Fruit fly (Drosophila melanogaster) whole organism, embryonic: ENCODE measurements around the gene rost.
A peak's percentile ranks its signal among the peaks of the same experiment; 100 is the strongest.

Experiments used
- Blimp-1 ChIP-seq: fragments of 200-800 bp; sonication (Bioruptor generic); optimal IDR thresholded peaks from 3 replicates; lab custom pipeline; 2018; ENCODE audit warnings: missing biosample characterization, missing genetic modification characterization, mild to moderate bottlenecking, moderate library complexity, missing genetic modification reagents
- CG10267 ChIP-seq: fragments of 200-800 bp; sonication (Bioruptor generic); optimal IDR thresholded peaks from 2 replicates; lab custom pipeline; 2018; ENCODE audit warnings: missing biosample characterization, mild to moderate bottlenecking, missing genetic modification characterization, moderate library complexity
- CG11695 ChIP-seq: fragments of 200-800 bp; sonication (Bioruptor generic); IDR thresholded peaks from 3 replicates; pipeline ENCODE4 v1.3.6; 2022; ENCODE audit warnings: missing biosample characterization, missing genetic modification characterization
- CG14965 ChIP-seq: fragments of 200-800 bp; sonication (Bioruptor generic); optimal IDR thresholded peaks from 2 replicates; lab custom pipeline; 2016; ENCODE audit warnings: missing biosample characterization, missing genetic modification characterization, borderline replicate concordance
- CG15011 ChIP-seq: fragments of 200-800 bp; sonication (Bioruptor generic); optimal IDR thresholded peaks from 3 replicates; lab custom pipeline; 2018; ENCODE audit warnings: missing biosample characterization, mild to moderate bottlenecking, missing genetic modification characterization
- CG1603 ChIP-seq: fragments of 200-800 bp; sonication (Bioruptor generic); optimal IDR thresholded peaks from 2 replicates; lab custom pipeline; 2019; ENCODE audit warnings: missing biosample characterization, mild to moderate bottlenecking, missing genetic modification characterization, moderate library complexity
- CG17328 ChIP-seq: fragments of 200-800 bp; sonication (Bioruptor generic); IDR thresholded peaks from 2 replicates; pipeline ENCODE4 v1.3.6; 2022; ENCODE audit warnings: missing biosample characterization, missing genetic modification characterization
- CG1792 ChIP-seq: fragments of 200-800 bp; sonication (Bioruptor generic); optimal IDR thresholded peaks from 2 replicates; lab custom pipeline; 2016; ENCODE audit warnings: missing biosample characterization, missing genetic modification characterization
- CG18599 ChIP-seq: fragments of 200-800 bp; sonication (Bioruptor generic); optimal IDR thresholded peaks from 3 replicates; lab custom pipeline; 2017; ENCODE audit warnings: missing biosample characterization, missing genetic modification characterization, mild to moderate bottlenecking, moderate library complexity, missing genetic modification reagents
- CG2712 ChIP-seq: fragments of 200-800 bp; optimal IDR thresholded peaks from 3 replicates; lab custom pipeline; 2019; ENCODE audit warnings: missing biosample characterization, mild to moderate bottlenecking, missing genetic modification characterization, moderate library complexity
- CG2875 ChIP-seq: fragments of 200-800 bp; sonication (Bioruptor generic); optimal IDR thresholded peaks from 2 replicates; lab custom pipeline; 2017; ENCODE audit warnings: missing biosample characterization, mild to moderate bottlenecking, missing genetic modification characterization, missing genetic modification reagents
- CG30403 ChIP-seq: fragments of 200-800 bp; sonication (Bioruptor generic); optimal IDR thresholded peaks from 3 replicates; lab custom pipeline; 2016; ENCODE audit warnings: missing biosample characterization, missing genetic modification characterization
- CG34376 ChIP-seq: fragments of 200-800 bp; sonication (Bioruptor generic); optimal IDR thresholded peaks from 2 replicates; lab custom pipeline; 2018; ENCODE audit warnings: missing biosample characterization, mild to moderate bottlenecking, missing genetic modification characterization
- CG4282 ChIP-seq: fragments of 200-800 bp; sonication (Bioruptor generic); optimal IDR thresholded peaks from 2 replicates; lab custom pipeline; 2016; ENCODE audit warnings: missing biosample characterization, missing genetic modification characterization
- CG6272 ChIP-seq: fragments of 200-800 bp; sonication (Bioruptor generic); IDR thresholded peaks from 2 replicates; pipeline ENCODE4 v1.3.6; 2022; ENCODE audit warnings: missing biosample characterization, missing genetic modification characterization
- CG6683 ChIP-seq: fragments of 200-800 bp; sonication (Bioruptor generic); optimal IDR thresholded peaks from 2 replicates; lab custom pipeline; 2017; ENCODE audit warnings: missing biosample characterization, mild to moderate bottlenecking, missing genetic modification characterization, missing genetic modification reagents
- CG8388 ChIP-seq: fragments of 200-800 bp; sonication (Bioruptor generic); optimal IDR thresholded peaks from 2 replicates; lab custom pipeline; 2019; ENCODE audit warnings: missing biosample characterization, mild to moderate bottlenecking, missing genetic modification characterization, moderate library complexity
- CG9817 ChIP-seq: fragments of 200-800 bp; sonication (Bioruptor generic); optimal IDR thresholded peaks from 2 replicates; lab custom pipeline; 2018; ENCODE audit warnings: missing biosample characterization, mild to moderate bottlenecking, missing genetic modification characterization, moderate library complexity
- Dek ChIP-seq: fragments of 200-800 bp; sonication (Bioruptor generic); optimal IDR thresholded peaks from 3 replicates; lab custom pipeline; 2019; ENCODE audit warnings: missing biosample characterization, mild to moderate bottlenecking, missing genetic modification characterization, moderate library complexity
- GATAe ChIP-seq: fragments of 200-800 bp; sonication (Bioruptor generic); conservative IDR thresholded peaks from 2 replicates; pipeline ENCODE4 v1.3.6; 2022; ENCODE audit warnings: missing biosample characterization, missing genetic modification characterization
- Hmr ChIP-seq: fragments of 200-800 bp; sonication (Bioruptor generic); optimal IDR thresholded peaks from 3 replicates; lab custom pipeline; 2017; ENCODE audit warnings: mild to moderate bottlenecking, missing biosample characterization, missing genetic modification reagents, missing genetic modification characterization
- Meics ChIP-seq: fragments of 200-800 bp; sonication (Bioruptor generic); optimal IDR thresholded peaks from 2 replicates; lab custom pipeline; 2017; ENCODE audit warnings: missing biosample characterization, mild to moderate bottlenecking, missing genetic modification characterization
- Nf-YB ChIP-seq: fragments of 200-800 bp; sonication (Bioruptor generic); optimal IDR thresholded peaks from 3 replicates; lab custom pipeline; 2019; ENCODE audit warnings: missing biosample characterization, mild to moderate bottlenecking, missing genetic modification characterization, moderate library complexity
- Nf-YC ChIP-seq: fragments of 200-800 bp; optimal IDR thresholded peaks from 3 replicates; lab custom pipeline; 2019; ENCODE audit warnings: missing biosample characterization, mild to moderate bottlenecking, missing genetic modification characterization, moderate library complexity
- Oaz ChIP-seq: fragments of 200-800 bp; sonication (Bioruptor generic); IDR thresholded peaks from 2 replicates; pipeline ENCODE4 v1.3.6; 2022; ENCODE audit warnings: missing biosample characterization, missing genetic modification characterization
- Optix ChIP-seq: fragments of 200-800 bp; sonication (Bioruptor generic); IDR thresholded peaks from 3 replicates; pipeline ENCODE4 v1.3.6; 2022; ENCODE audit warnings: missing biosample characterization, missing genetic modification characterization
- Pdp1 ChIP-seq, 2 experiments: fragments of 200-800 bp; sonication (Bioruptor generic); optimal IDR thresholded peaks; 3 replicates each; lab custom pipeline; 2016; ENCODE audit warnings: missing biosample characterization in 2 of 2, missing genetic modification characterization in 2 of 2, mild to moderate bottlenecking in 1 of 2, moderate library complexity in 1 of 2
- Poxn ChIP-seq: fragments of 200-800 bp; sonication (Bioruptor generic); IDR thresholded peaks from 2 replicates; pipeline ENCODE4 v1.3.6; 2022; ENCODE audit warnings: missing biosample characterization, missing genetic modification characterization
- Rfx ChIP-seq: fragments of 200-800 bp; sonication (Bioruptor generic); IDR thresholded peaks from 2 replicates; pipeline ENCODE4 v1.3.6; 2022; ENCODE audit warnings: missing biosample characterization, missing genetic modification characterization
- Six4 ChIP-seq: fragments of 200-800 bp; sonication (Bioruptor generic); optimal IDR thresholded peaks from 2 replicates; lab custom pipeline; 2016; ENCODE audit warnings: missing biosample characterization, missing genetic modification characterization
- abd-A ChIP-seq: fragments of 200-800 bp; sonication (Bioruptor generic); optimal IDR thresholded peaks from 3 replicates; lab custom pipeline; 2019; ENCODE audit warnings: missing biosample characterization, mild to moderate bottlenecking, missing genetic modification characterization, moderate library complexity
- ara ChIP-seq: fragments of 200-800 bp; sonication (Bioruptor generic); IDR thresholded peaks from 2 replicates; pipeline ENCODE4 v1.3.6; 2022; ENCODE audit warnings: missing biosample characterization, missing genetic modification characterization
- ase ChIP-seq: fragments of 200-800 bp; sonication (Bioruptor generic); IDR thresholded peaks from 3 replicates; pipeline ENCODE4 v1.3.6; 2022; ENCODE audit warnings: missing biosample characterization, missing genetic modification characterization
- chif ChIP-seq, 2 experiments: fragments of 200-800 bp; sonication (Bioruptor generic); optimal IDR thresholded peaks; 3 replicates each; lab custom pipeline; 2016; ENCODE audit warnings: missing biosample characterization in 2 of 2, missing genetic modification characterization in 2 of 2
- ci ChIP-seq: fragments of 200-800 bp; sonication (Bioruptor generic); IDR thresholded peaks from 3 replicates; pipeline ENCODE4 v1.3.6; 2022; ENCODE audit warnings: missing biosample characterization, missing genetic modification characterization
- fd96Cb ChIP-seq: fragments of 200-800 bp; sonication (Bioruptor generic); optimal IDR thresholded peaks from 2 replicates; lab custom pipeline; 2018; ENCODE audit warnings: missing biosample characterization, mild to moderate bottlenecking, missing genetic modification characterization, moderate library complexity
- gcm2 ChIP-seq: fragments of 200-800 bp; sonication (Bioruptor generic); optimal IDR thresholded peaks from 2 replicates; lab custom pipeline; 2016; ENCODE audit warnings: missing biosample characterization, missing genetic modification characterization
- gem ChIP-seq: fragments of 200-800 bp; sonication (Bioruptor generic); optimal IDR thresholded peaks from 2 replicates; lab custom pipeline; 2019; ENCODE audit warnings: missing biosample characterization, mild to moderate bottlenecking, missing genetic modification characterization, moderate library complexity
- hth ChIP-seq: fragments of >200 bp; optimal IDR thresholded peaks from 2 replicates; lab custom pipeline; 2017; ENCODE audit warnings: inconsistent platforms
- ind ChIP-seq: fragments of 200-800 bp; sonication (Bioruptor generic); optimal IDR thresholded peaks from 3 replicates; lab custom pipeline; 2016; ENCODE audit warnings: missing biosample characterization, missing genetic modification characterization
- lola ChIP-seq, 3 experiments: fragments of >200 bp in 2 of 3; fragments of 200-800 bp in 1 of 3; sonication (Bioruptor generic) in 1 of 3; optimal IDR thresholded peaks; 2 replicates each; lab custom pipeline; 2017 to 2019; ENCODE audit warnings: missing biosample characterization in 3 of 3, missing genetic modification characterization in 3 of 3, mild to moderate bottlenecking in 1 of 3, moderate library complexity in 1 of 3
- mirr ChIP-seq: fragments of 200-800 bp; sonication (Bioruptor generic); optimal IDR thresholded peaks from 3 replicates; lab custom pipeline; 2018; ENCODE audit warnings: missing biosample characterization, mild to moderate bottlenecking, missing genetic modification characterization
- mld ChIP-seq: fragments of 200-800 bp; sonication (Bioruptor generic); IDR thresholded peaks from 3 replicates; pipeline ENCODE4 v1.3.6; 2022; ENCODE audit warnings: missing biosample characterization, missing genetic modification characterization; ENCODE audit not compliant: partially characterized antibody
- nmo ChIP-seq: fragments of 200-800 bp; sonication (Bioruptor generic); optimal IDR thresholded peaks from 2 replicates; lab custom pipeline; 2018; ENCODE audit warnings: missing biosample characterization, mild to moderate bottlenecking, missing genetic modification characterization, moderate library complexity
- onecut ChIP-seq: fragments of 200-800 bp; sonication (Bioruptor generic); IDR thresholded peaks from 2 replicates; pipeline ENCODE4 v1.3.6; 2022; ENCODE audit warnings: missing biosample characterization, missing genetic modification characterization
- run ChIP-seq: fragments of 200-800 bp; sonication (Bioruptor generic); optimal IDR thresholded peaks from 3 replicates; lab custom pipeline; 2018; ENCODE audit warnings: missing biosample characterization, mild to moderate bottlenecking, missing genetic modification characterization
- scrt ChIP-seq: fragments of 200-800 bp; sonication (Bioruptor generic); optimal IDR thresholded peaks from 2 replicates; lab custom pipeline; 2018; ENCODE audit warnings: missing biosample characterization, mild to moderate bottlenecking, missing genetic modification characterization, moderate library complexity
- sima ChIP-seq: fragments of 200-800 bp; sonication (Bioruptor generic); optimal IDR thresholded peaks from 2 replicates; lab custom pipeline; 2016; ENCODE audit warnings: missing biosample characterization, missing genetic modification characterization
- slbo ChIP-seq: fragments of 200-800 bp; sonication (Bioruptor generic); IDR thresholded peaks from 2 replicates; pipeline ENCODE4 v1.3.6; 2022; ENCODE audit warnings: missing biosample characterization, missing genetic modification characterization
- tin ChIP-seq: fragments of 200-800 bp; sonication (Bioruptor generic); optimal IDR thresholded peaks from 3 replicates; lab custom pipeline; 2016; ENCODE audit warnings: missing biosample characterization, missing genetic modification characterization
- z ChIP-seq: fragments of 200-800 bp; sonication (Bioruptor generic); IDR thresholded peaks from 3 replicates; pipeline ENCODE4 v1.3.6; 2022; ENCODE audit warnings: missing biosample characterization, missing genetic modification characterization

rost gene

dm6 chr2L:8959001-8959461, 30.3 kb downstream of the rost start, which contains the start of gene CG31886 (continued):
- TF ChIP-seq CG17328 (peak; percentile 49; the same call in 1 of the 2 replicates), Rfx (GFP tag; lab: Robert Waterston, UW) (no peak; the same call in 1 of the 2 replicates), mld (GFP tag; lab: Robert Waterston, UW) (no peak), CG6683 (no peak), Nf-YB (GFP tag; lab: Kevin White, UChicago) (no peak), CG10267 (tag; lab: Kevin White, UChicago) (peak; percentile 3), scrt (GFP tag; lab: Kevin White, UChicago) (no peak), CG1792 (no peak), CG11695 (GFP tag; lab: Robert Waterston, UW) (0 out of 3 replicates have a peak, but pooled peaks have one; percentile 36), run (tag; lab: Kevin White, UChicago) (no peak), Nf-YC (tag; lab: Kevin White, UChicago) (no peak), Meics (GFP tag; lab: Kevin White, UChicago) (peak; percentile 30), gem (peak; percentile 55), ind (peak; percentile 3), Dek (tag; lab: Kevin White, UChicago) (peak; percentile 8), Six4 (no peak), hth (no peak), gcm2 (GFP tag; lab: Kevin White, UChicago) (no peak), ara (GFP tag; lab: Robert Waterston, UW) (no peak), CG2875 (GFP tag; lab: Kevin White, UChicago) (no peak), onecut (no peak), ase (GFP tag; lab: Robert Waterston, UW) (no peak), GATAe (no peak), chif (GFP tag; optimal IDR thresholded peaks at IDR 0.05; lab: Kevin White, UChicago) (no peak), CG6272 (GFP tag; lab: Robert Waterston, UW) (no peak), Optix (GFP tag; lab: Robert Waterston, UW) (no peak), Pdp1 (GFP tag; optimal IDR thresholded peaks at IDR 0.05; lab: Kevin White, UChicago) (no peak), CG15011 (no peak), z (no peak), tin (GFP tag; lab: Kevin White, UChicago) (peak; percentile 4), CG2712 (no peak), sima (GFP tag; lab: Kevin White, UChicago) (no peak), CG14965 (no peak), ci (GFP tag; lab: Robert Waterston, UW) (no peak), Blimp-1 (GFP tag; lab: Kevin White, UChicago) (peak; percentile 29), Poxn (GFP tag; lab: Robert Waterston, UW) (no peak), CG34376 (GFP tag; lab: Kevin White, UChicago) (no peak), nmo (peak; percentile 15), fd96Cb (tag; lab: Kevin White, UChicago) (no peak), abd-A (tag; lab: Kevin White, UChicago) (no peak), mirr (GFP tag; lab: Kevin White, UChicago) (peak; percentile 13), Oaz (GFP tag; lab: Robert Waterston, UW) (no peak), lola (GFP tag; optimal IDR thresholded peaks at IDR 0.05; lab: Kevin White, UChicago) (peak in 1 of 3 experiments; percentile 17), CG18599 (GFP tag; lab: Kevin White, UChicago) (peak; percentile 62), CG30403 (GFP tag; lab: Kevin White, UChicago) (peak; percentile 40), CG9817 (tag; lab: Kevin White, UChicago) (no peak), CG8388 (GFP tag; lab: Kevin White, UChicago) (peak; percentile 61), slbo (GFP tag; lab: Robert Waterston, UW) (peak; percentile 64), CG4282 (GFP tag; lab: Kevin White, UChicago) (no peak), CG1603 (no peak), Hmr (peak; percentile 13)
